Worm (Caenorhabditis elegans) whole organism, L1 larva: ENCODE data around the gene C50H2.13.

Source experiments
- ama-1 ChIP-seq: fragments of 150-350 bp; optimal IDR thresholded peaks from 2 replicates; lab custom pipeline; 2014
- blmp-1 ChIP-seq: fragments of 150-350 bp; optimal IDR thresholded peaks from 2 replicates; lab custom pipeline; 2014; ENCODE audit warnings: missing biosample characterization, missing genetic modification characterization
- ces-1 ChIP-seq: fragments of 150-350 bp; optimal IDR thresholded peaks from 2 replicates; lab custom pipeline; 2014; ENCODE audit warnings: missing biosample characterization, missing genetic modification reagents, missing genetic modification characterization
- dpl-1 ChIP-seq, 3 experiments: fragments of 150-350 bp in 2 of 3; sonication (generic microtip) in 1 of 3; optimal IDR thresholded peaks; 2 replicates each; lab custom pipeline; 2014 to 2017; ENCODE audit warnings: missing biosample characterization in 3 of 3, missing genetic modification characterization in 3 of 3, missing genetic modification reagents in 3 of 3
- egl-27 ChIP-seq, 2 experiments: fragments of 150-350 bp in 1 of 2; sonication (generic microtip); optimal IDR thresholded peaks; 3 replicates each; lab custom pipeline; 2017 to 2018; ENCODE audit warnings: missing biosample characterization in 2 of 2, missing genetic modification characterization in 2 of 2, missing genetic modification reagents in 2 of 2
- elt-3 ChIP-seq, 6 experiments: fragments of 150-350 bp in 1 of 6; sonication (generic microtip); optimal IDR thresholded peaks; 2 replicates each; lab custom pipeline; 2017 to 2018; ENCODE audit warnings: missing biosample characterization in 6 of 6, missing genetic modification characterization in 6 of 6, inconsistent platforms in 1 of 6
- hpl-2 ChIP-seq: fragments of 150-350 bp; optimal IDR thresholded peaks from 2 replicates; lab custom pipeline; 2014; ENCODE audit warnings: missing biosample characterization, missing genetic modification reagents, missing genetic modification characterization
- lin-15B ChIP-seq: fragments of 150-350 bp; sonication (generic microtip); optimal IDR thresholded peaks from 3 replicates; lab custom pipeline; 2014; ENCODE audit warnings: missing biosample characterization, missing genetic modification characterization
- lin-39 ChIP-seq: fragments of 150-350 bp; optimal IDR thresholded peaks from 2 replicates; lab custom pipeline; 2014; ENCODE audit warnings: missing biosample characterization, missing genetic modification reagents, missing genetic modification characterization
- lir-3 ChIP-seq: sonication (generic microtip); optimal IDR thresholded peaks from 2 replicates; lab custom pipeline; 2016; ENCODE audit warnings: mild to moderate bottlenecking, missing genetic modification characterization, moderate library complexity, missing compliant biosample characterization; ENCODE audit not compliant: poor library complexity
- lsy-2 ChIP-seq, 2 experiments: fragments of 150-350 bp; optimal IDR thresholded peaks; 2 replicates each; lab custom pipeline; 2014; ENCODE audit warnings: missing biosample characterization in 2 of 2, missing genetic modification characterization in 2 of 2
- nhr-77 ChIP-seq: fragments of 150-350 bp; optimal IDR thresholded peaks from 2 replicates; lab custom pipeline; 2014; ENCODE audit warnings: missing biosample characterization, missing genetic modification characterization
- unc-62 ChIP-seq: fragments of 150-350 bp; optimal IDR thresholded peaks from 2 replicates; lab custom pipeline; 2014; ENCODE audit warnings: missing biosample characterization, missing genetic modification reagents, missing genetic modification characterization

- TF ChIP-seq lin-39 (tag; lab: Kevin White, UChicago) (no peak), blmp-1 (tag; lab: Kevin White, UChicago) (peak; percentile 1), lsy-2 (tag; optimal IDR thresholded peaks at IDR 0.05; lab: Kevin White, UChicago) (peak in 1 of 2 experiments; percentile 69), lir-3 (tag; lab: Kevin White, UChicago) (no peak), ama-1 (no peak), hpl-2 (GFP tag; lab: Kevin White, UChicago) (no peak), unc-62 (GFP tag; lab: Kevin White, UChicago) (no peak), dpl-1 (GFP tag; optimal IDR thresholded peaks at IDR 0.05; lab: Kevin White, UChicago) (peak; percentile 72 to 87 (median 82)), ces-1 (GFP tag; lab: Kevin White, UChicago) (no peak), lin-15B (tag; lab: Kevin White, UChicago) (peak; percentile 39), nhr-77 (tag; lab: Kevin White, UChicago) (no peak), elt-3 (tag; optimal IDR thresholded peaks at IDR 0.05; lab: Kevin White, UChicago) (no peak), egl-27 (tag; optimal IDR thresholded peaks at IDR 0.05; lab: Kevin White, UChicago) (no peak)
These were observed 4.3 kb downstream of the C50H2.13 start, which contains the start of the genes rmh-2 and suds-3 for ce11 chrV:9930612-9931065.
